Worm (Caenorhabditis elegans) whole organism, L3 larva: ENCODE results near the gene C35D10.5.
A peak's percentile ranks its signal among the peaks of the same experiment; 100 is the strongest.

ENCODE experiments used
- R02D3.7 ChIP-seq: fragments of 150-350 bp; optimal IDR thresholded peaks from 2 replicates; lab custom pipeline; 2014; ENCODE audit warnings: missing biosample characterization, missing genetic modification characterization
- ZK546.5 ChIP-seq: sonication (generic microtip); optimal IDR thresholded peaks from 2 replicates; lab custom pipeline; 2017; ENCODE audit warnings: missing biosample characterization, missing genetic modification characterization
- aly-2 ChIP-seq: fragments of 150-350 bp; optimal IDR thresholded peaks from 2 replicates; lab custom pipeline; 2014; ENCODE audit warnings: missing biosample characterization, missing genetic modification characterization
- ama-1 ChIP-seq: fragments of 150-350 bp; optimal IDR thresholded peaks from 2 replicates; lab custom pipeline; 2018
- ceh-16 ChIP-seq: sonication (generic microtip); optimal IDR thresholded peaks from 2 replicates; lab custom pipeline; 2017; ENCODE audit warnings: missing biosample characterization, missing genetic modification characterization
- ceh-82 ChIP-seq: fragments of 150-350 bp; optimal IDR thresholded peaks from 2 replicates; lab custom pipeline; 2014; ENCODE audit warnings: missing biosample characterization, missing genetic modification characterization
- ceh-9 ChIP-seq: sonication (generic microtip); optimal IDR thresholded peaks from 2 replicates; lab custom pipeline; 2018; ENCODE audit warnings: missing biosample characterization, missing genetic modification characterization
- elt-2 ChIP-seq: sonication (generic microtip); optimal IDR thresholded peaks from 2 replicates; lab custom pipeline; 2016; ENCODE audit warnings: missing genetic modification reagents, mild to moderate bottlenecking, missing genetic modification characterization, missing compliant biosample characterization
- elt-3 ChIP-seq, 3 experiments: fragments of 150-350 bp in 1 of 3; sonication (generic microtip) in 2 of 3; optimal IDR thresholded peaks; 2 replicates in 2 of 3; 4 replicates in 1 of 3; lab custom pipeline; 2014 to 2017; ENCODE audit warnings: missing biosample characterization in 3 of 3, missing genetic modification characterization in 3 of 3
- fkh-10 ChIP-seq: sonication (generic microtip); optimal IDR thresholded peaks from 2 replicates; lab custom pipeline; 2017; ENCODE audit warnings: missing biosample characterization, missing genetic modification reagents, missing genetic modification characterization
- fos-1 ChIP-seq: fragments of 150-350 bp; optimal IDR thresholded peaks from 2 replicates; lab custom pipeline; 2014; ENCODE audit warnings: missing biosample characterization, missing genetic modification characterization
- hmg-11 ChIP-seq: sonication (generic microtip); optimal IDR thresholded peaks from 2 replicates; lab custom pipeline; 2016; ENCODE audit warnings: missing genetic modification characterization, missing compliant biosample characterization
- lin-15B ChIP-seq: fragments of 150-350 bp; optimal IDR thresholded peaks from 2 replicates; lab custom pipeline; 2014; ENCODE audit warnings: missing biosample characterization, missing genetic modification characterization
- lin-39 ChIP-seq: fragments of 150-350 bp; optimal IDR thresholded peaks from 2 replicates; lab custom pipeline; 2018; ENCODE audit warnings: missing biosample characterization, missing genetic modification reagents, missing genetic modification characterization
- lsy-12 ChIP-seq: sonication (generic microtip); optimal IDR thresholded peaks from 2 replicates; lab custom pipeline; 2016; ENCODE audit warnings: mild to moderate bottlenecking, missing genetic modification characterization, missing compliant biosample characterization
- nfya-1 ChIP-seq: sonication (generic microtip); optimal IDR thresholded peaks from 2 replicates; lab custom pipeline; 2017; ENCODE audit warnings: missing genetic modification characterization, mild to moderate bottlenecking, missing compliant biosample characterization, antibody characterized with exemption, moderate library complexity; ENCODE audit not compliant: insufficient read depth
- nhr-11 ChIP-seq: fragments of 150-350 bp; optimal IDR thresholded peaks from 2 replicates; lab custom pipeline; 2014; ENCODE audit warnings: missing biosample characterization, missing genetic modification characterization
- nhr-23 ChIP-seq: fragments of 150-350 bp; optimal IDR thresholded peaks from 2 replicates; lab custom pipeline; 2014; ENCODE audit warnings: missing biosample characterization, missing genetic modification reagents, missing genetic modification characterization
- nhr-237 ChIP-seq: fragments of 150-350 bp; optimal IDR thresholded peaks from 2 replicates; lab custom pipeline; 2014; ENCODE audit warnings: missing biosample characterization, missing genetic modification characterization
- nhr-25 ChIP-seq: sonication (generic microtip); optimal IDR thresholded peaks from 2 replicates; lab custom pipeline; 2017; ENCODE audit warnings: missing biosample characterization, missing genetic modification characterization
- nhr-28 ChIP-seq: fragments of 150-350 bp; optimal IDR thresholded peaks from 2 replicates; lab custom pipeline; 2014; ENCODE audit warnings: missing biosample characterization, missing genetic modification characterization
- nhr-43 ChIP-seq: sonication (generic microtip); optimal IDR thresholded peaks from 2 replicates; lab custom pipeline; 2016; ENCODE audit warnings: mild to moderate bottlenecking, missing genetic modification characterization, missing compliant biosample characterization; ENCODE audit not compliant: poor library complexity, severe bottlenecking
- nhr-67 ChIP-seq: fragments of 150-350 bp; optimal IDR thresholded peaks from 2 replicates; lab custom pipeline; 2014; ENCODE audit warnings: missing biosample characterization, missing genetic modification characterization
- pha-4 ChIP-seq: fragments of 150-350 bp; optimal IDR thresholded peaks from 2 replicates; lab custom pipeline; 2014; ENCODE audit warnings: missing biosample characterization, missing genetic modification reagents, missing genetic modification characterization
- pqm-1 ChIP-seq: fragments of 150-350 bp; optimal IDR thresholded peaks from 2 replicates; lab custom pipeline; 2017; ENCODE audit warnings: missing biosample characterization, missing genetic modification characterization, inconsistent platforms
- sea-2 ChIP-seq: fragments of 150-350 bp; sonication (generic microtip); optimal IDR thresholded peaks from 4 replicates; lab custom pipeline; 2014; ENCODE audit warnings: missing biosample characterization, missing genetic modification reagents, missing genetic modification characterization
- skn-1 ChIP-seq: fragments of 150-350 bp; optimal IDR thresholded peaks from 2 replicates; lab custom pipeline; 2014; ENCODE audit warnings: missing biosample characterization, missing genetic modification characterization
- snpc-4 ChIP-seq: fragments of 150-350 bp; optimal IDR thresholded peaks from 2 replicates; lab custom pipeline; 2014; ENCODE audit warnings: missing biosample characterization, missing genetic modification characterization
- tbx-2 ChIP-seq: sonication (generic microtip); optimal IDR thresholded peaks from 2 replicates; lab custom pipeline; 2016; ENCODE audit warnings: mild to moderate bottlenecking, missing genetic modification characterization, missing compliant biosample characterization
- unc-39 ChIP-seq: sonication (generic microtip); optimal IDR thresholded peaks from 4 replicates; lab custom pipeline; 2017; ENCODE audit warnings: missing biosample characterization, missing genetic modification characterization
- unc-62 ChIP-seq: fragments of 150-350 bp; sonication (generic microtip); optimal IDR thresholded peaks from 4 replicates; lab custom pipeline; 2014; ENCODE audit warnings: missing biosample characterization, missing genetic modification reagents, missing genetic modification characterization
- zag-1 ChIP-seq: fragments of 150-350 bp; optimal IDR thresholded peaks from 2 replicates; lab custom pipeline; 2014; ENCODE audit warnings: missing biosample characterization, missing genetic modification characterization
- ztf-11 ChIP-seq: fragments of 150-350 bp; optimal IDR thresholded peaks from 2 replicates; lab custom pipeline; 2014; ENCODE audit warnings: missing biosample characterization, missing genetic modification characterization
- ztf-4 ChIP-seq: fragments of 150-350 bp; optimal IDR thresholded peaks from 2 replicates; lab custom pipeline; 2014; ENCODE audit warnings: missing biosample characterization, missing genetic modification characterization

Gene C35D10.5

DNA sequence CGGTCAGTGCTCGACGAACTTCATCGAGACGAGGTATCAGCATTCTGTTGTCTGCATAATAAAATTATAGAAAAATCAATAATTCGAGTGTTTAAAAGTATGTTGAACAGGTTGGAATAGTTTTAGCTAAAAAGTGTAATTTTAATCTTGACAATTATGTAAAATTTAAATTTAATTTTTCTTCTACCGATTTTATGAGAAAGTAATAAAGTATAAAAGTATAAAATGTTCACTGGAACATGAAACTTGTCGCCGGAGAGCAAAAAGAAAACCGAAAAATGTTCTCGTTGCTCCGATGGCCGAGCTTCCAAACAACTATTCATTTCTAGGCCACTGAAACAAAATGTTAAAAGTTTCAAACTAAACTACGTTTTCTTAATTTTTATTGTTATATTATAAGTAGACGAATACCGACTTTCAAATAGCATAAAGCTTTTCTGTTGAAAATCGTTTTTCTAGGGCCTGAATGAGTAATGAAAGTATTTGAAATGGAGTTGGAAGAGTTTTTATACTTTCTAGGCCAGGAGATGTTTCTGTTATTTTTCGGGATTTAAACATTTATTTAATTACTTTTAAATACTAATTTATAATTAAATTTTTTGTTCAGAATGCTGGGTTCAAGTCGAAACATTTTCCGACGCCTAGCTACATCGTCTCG is at the start of gene C35D10.5, which contains the start of gene C35D10.10:
C35D10.5 (plus strand) TSS at position 608 of the 658 bp plus-strand sequence.
C35D10.10 (minus strand) TSS at position 51 of the 658 bp plus-strand sequence.
- TF ChIP-seq skn-1 (tag; lab: Kevin White, UChicago) (no peak), lin-15B (tag; lab: Kevin White, UChicago) (peak; percentile 1)
- TF ChIP-seq, all 47 proteins: peak for 1

DNA sequence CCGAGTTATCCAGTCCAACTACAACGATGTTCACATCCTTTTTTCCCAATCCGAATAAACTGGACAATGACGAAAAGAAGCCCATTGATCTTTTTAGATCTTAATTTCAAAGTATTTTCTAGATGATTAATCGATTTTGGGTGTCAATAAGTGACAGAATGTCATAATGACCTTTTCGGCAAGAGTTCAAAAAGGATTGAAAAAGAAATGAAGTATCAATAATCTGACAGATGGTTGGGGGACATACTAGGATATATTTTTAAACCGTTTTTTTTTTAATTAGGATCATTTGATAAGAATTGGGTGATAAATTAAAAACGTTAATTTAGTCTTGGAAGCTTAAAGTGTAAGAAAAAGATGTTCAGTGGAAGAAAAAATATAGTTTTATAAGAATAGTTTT is 47.4 kb upstream of the C35D10.5 start, which contains the start of gene arl-6:
arl-6 (minus strand) TSS at position 101 of the 400 bp plus-strand sequence.
- TF ChIP-seq fkh-10 (GFP tag; lab: Kevin White, UChicago) (no peak), unc-39 (tag; lab: Kevin White, UChicago) (no peak), elt-2 (tag; lab: Kevin White, UChicago) (no peak), nfya-1 (tag; lab: Kevin White, UChicago) (no peak), elt-3 (tag; optimal IDR thresholded peaks at IDR 0.05; lab: Kevin White, UChicago) (no peak), nhr-23 (tag; lab: Kevin White, UChicago) (no peak), nhr-28 (tag; lab: Kevin White, UChicago) (no peak), nhr-25 (tag; lab: Kevin White, UChicago) (no peak), lsy-12 (no peak), nhr-67 (tag; lab: Kevin White, UChicago) (no peak), ztf-11 (tag; lab: Kevin White, UChicago) (no peak), aly-2 (tag; lab: Kevin White, UChicago) (no peak), sea-2 (GFP tag; lab: Kevin White, UChicago) (no peak), nhr-237 (tag; lab: Kevin White, UChicago) (no peak), ztf-4 (tag; lab: Kevin White, UChicago) (no peak)

DNA sequence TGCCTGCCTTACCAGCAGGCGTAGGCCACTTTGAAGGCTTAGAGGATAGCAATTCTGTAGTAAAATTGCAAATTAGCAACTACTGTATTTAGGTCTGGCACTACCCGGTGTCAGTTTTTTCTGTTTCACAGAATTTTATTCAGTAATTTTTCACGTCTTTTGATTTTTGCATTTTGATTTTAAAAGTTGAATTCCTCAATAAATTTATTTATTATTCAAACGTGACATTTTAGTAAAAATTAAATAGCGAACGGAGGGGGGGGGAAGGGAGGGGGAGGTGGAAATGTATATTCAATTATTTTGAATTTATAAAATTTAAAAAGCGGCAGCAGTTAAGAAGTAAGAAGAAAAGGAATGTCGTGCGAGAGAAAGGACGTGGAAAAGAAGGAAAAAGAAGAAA is 44.9 kb upstream of the C35D10.5 start, which contains the start of gene F26A1.4:
F26A1.4 (plus strand) TSS at position 301 of the 400 bp plus-strand sequence.
- TF ChIP-seq ceh-16 (no peak), ceh-82 (tag; lab: Kevin White, UChicago) (no peak), ama-1 (no peak), nhr-11 (tag; lab: Kevin White, UChicago) (no peak), nhr-28 (tag; lab: Kevin White, UChicago) (no peak), ZK546.5 (tag; lab: Kevin White, UChicago) (no peak), unc-62 (no peak), nhr-67 (tag; lab: Kevin White, UChicago) (no peak), fkh-10 (GFP tag; lab: Kevin White, UChicago) (no peak), pqm-1 (no peak), ztf-11 (tag; lab: Kevin White, UChicago) (no peak), nhr-43 (tag; lab: Kevin White, UChicago) (no peak), hmg-11 (tag; lab: Kevin White, UChicago) (no peak)

DNA sequence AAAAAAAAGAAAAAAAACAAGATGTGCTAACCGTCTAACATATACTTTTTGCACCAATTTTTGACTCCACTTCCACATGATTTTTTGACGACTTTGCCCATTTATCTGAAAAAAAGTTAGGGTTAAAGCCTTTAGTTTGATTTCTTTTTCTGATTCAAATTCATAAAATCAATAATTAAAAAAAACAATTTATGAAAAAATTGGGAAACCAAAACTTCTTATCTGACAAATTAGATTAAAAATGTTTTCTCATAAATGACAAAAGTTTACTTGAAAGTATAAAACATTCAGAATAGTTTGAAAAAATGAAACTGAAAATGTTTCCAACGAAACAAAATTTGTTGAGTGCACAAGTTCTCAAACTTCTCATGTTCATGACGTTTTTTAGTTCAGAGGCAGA is 42.3 kb upstream of the C35D10.5 start, which contains the start of gene F26A1.7:
F26A1.7 (minus strand) TSS at position 101 of the 400 bp plus-strand sequence.
- TF ChIP-seq elt-2 (tag; lab: Kevin White, UChicago) (no peak), snpc-4 (tag; lab: Kevin White, UChicago) (no peak), R02D3.7 (no peak), nhr-43 (tag; lab: Kevin White, UChicago) (no peak), pqm-1 (no peak), nfya-1 (tag; lab: Kevin White, UChicago) (no peak), lin-39 (no peak), lin-15B (tag; lab: Kevin White, UChicago) (no peak), ztf-4 (tag; lab: Kevin White, UChicago) (no peak), ZK546.5 (tag; lab: Kevin White, UChicago) (no peak), fos-1 (no peak), elt-3 (tag; optimal IDR thresholded peaks at IDR 0.05; lab: Kevin White, UChicago) (no peak), zag-1 (tag; lab: Kevin White, UChicago) (no peak)
- TF ChIP-seq, all 47 proteins: peak for 0

DNA sequence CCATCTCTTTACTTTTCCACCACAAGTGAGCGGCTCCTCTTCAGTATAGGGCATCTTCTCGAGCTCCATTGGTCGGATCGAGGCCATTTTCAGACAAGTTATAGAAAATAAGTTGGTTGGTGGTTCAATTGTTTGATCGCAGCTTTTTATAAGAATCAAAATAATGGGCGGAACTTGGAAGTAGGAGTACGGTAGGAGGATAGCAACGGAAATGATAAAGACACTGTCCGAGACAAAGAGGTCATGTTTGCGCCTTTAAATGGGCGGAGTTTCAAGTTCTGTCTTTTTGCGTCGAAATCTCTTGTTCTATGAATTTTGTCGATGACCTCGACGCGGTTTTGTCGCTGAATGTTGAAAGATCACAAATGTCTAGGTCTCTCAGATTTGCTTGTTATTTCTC is 40.0 kb upstream of the C35D10.5 start, which contains the start of gene F26A1.8:
F26A1.8 (minus strand) TSS at position 101 of the 400 bp plus-strand sequence.
- TF ChIP-seq ceh-9, result no peak
- no peak for TF ChIP-seq unc-39 (tag; lab: Kevin White, UChicago)
- no peak for TF ChIP-seq tbx-2 (tag; lab: Kevin White, UChicago)
- TF ChIP-seq fkh-10 (GFP tag; lab: Kevin White, UChicago), result no peak
- TF ChIP-seq pha-4 (tag; lab: Kevin White, UChicago), result no peak
- no peak for TF ChIP-seq hmg-11 (tag; lab: Kevin White, UChicago)
